Fruit fly (Drosophila melanogaster) whole organism, adult: ENCODE data around the gene Swip-1.
A peak's percentile ranks its signal among the peaks of the same experiment; 100 is the strongest.

Source experiments
- CG11617 ChIP-seq: fragments of 200-800 bp; sonication (Bioruptor generic); optimal IDR thresholded peaks from 2 replicates; lab custom pipeline; 2017; ENCODE audit warnings: mild to moderate bottlenecking, missing biosample characterization, missing genetic modification reagents, missing genetic modification characterization
- CG12768 ChIP-seq: fragments of 200-800 bp; sonication (Bioruptor generic); optimal IDR thresholded peaks from 2 replicates; lab custom pipeline; 2017; ENCODE audit warnings: missing biosample characterization, missing genetic modification characterization, mild to moderate bottlenecking, moderate library complexity, missing genetic modification reagents
- CG14711 ChIP-seq: fragments of 200-800 bp; sonication (Bioruptor generic); optimal IDR thresholded peaks from 2 replicates; lab custom pipeline; 2018; ENCODE audit warnings: missing biosample characterization, mild to moderate bottlenecking, missing genetic modification characterization, moderate library complexity
- CG1620 ChIP-seq: fragments of 200-800 bp; sonication (Bioruptor generic); optimal IDR thresholded peaks from 2 replicates; lab custom pipeline; 2016; ENCODE audit warnings: missing biosample characterization, missing genetic modification characterization
- CG33017 ChIP-seq: fragments of 200-800 bp; sonication (Bioruptor generic); optimal IDR thresholded peaks from 2 replicates; lab custom pipeline; 2018; ENCODE audit warnings: missing biosample characterization, mild to moderate bottlenecking, missing genetic modification characterization, moderate library complexity
- CG5204 ChIP-seq: fragments of 200-800 bp; sonication (Bioruptor generic); optimal IDR thresholded peaks from 2 replicates; lab custom pipeline; 2016; ENCODE audit warnings: missing biosample characterization, missing genetic modification characterization
- CG7045 ChIP-seq: fragments of 200-800 bp; sonication (Bioruptor generic); optimal IDR thresholded peaks from 2 replicates; lab custom pipeline; 2017; ENCODE audit warnings: missing biosample characterization, mild to moderate bottlenecking, missing genetic modification characterization
- CG7101 ChIP-seq: fragments of 200-800 bp; sonication (Bioruptor generic); optimal IDR thresholded peaks from 2 replicates; lab custom pipeline; 2018; ENCODE audit warnings: missing biosample characterization, mild to moderate bottlenecking, missing genetic modification characterization, moderate library complexity
- Clk ChIP-seq: fragments of 200-800 bp; sonication (Bioruptor generic); optimal IDR thresholded peaks from 2 replicates; lab custom pipeline; 2017; ENCODE audit warnings: missing biosample characterization, missing genetic modification characterization
- Crg-1 ChIP-seq: fragments of 200-800 bp; sonication (Bioruptor generic); optimal IDR thresholded peaks from 2 replicates; lab custom pipeline; 2016; ENCODE audit warnings: missing biosample characterization, missing genetic modification characterization
- Hr96 ChIP-seq: fragments of 200-800 bp; sonication (Bioruptor generic); optimal IDR thresholded peaks from 2 replicates; lab custom pipeline; 2016; ENCODE audit warnings: missing biosample characterization, missing genetic modification characterization
- Mnt ChIP-seq: fragments of 200-800 bp; sonication (Bioruptor generic); optimal IDR thresholded peaks from 2 replicates; lab custom pipeline; 2016; ENCODE audit warnings: missing biosample characterization, mild to moderate bottlenecking, missing genetic modification characterization
- bab1 ChIP-seq: fragments of 200-800 bp; sonication (Bioruptor generic); optimal IDR thresholded peaks from 3 replicates; lab custom pipeline; 2019; ENCODE audit warnings: missing biosample characterization, mild to moderate bottlenecking, missing genetic modification characterization, moderate library complexity
- cic ChIP-seq: fragments of 200-800 bp; sonication (Bioruptor generic); optimal IDR thresholded peaks from 2 replicates; lab custom pipeline; 2017; ENCODE audit warnings: missing biosample characterization, mild to moderate bottlenecking, missing genetic modification characterization, moderate library complexity
- cnc ChIP-seq, 2 experiments: fragments of >200 bp; optimal IDR thresholded peaks; 2 replicates each; lab custom pipeline; 2017
- kay ChIP-seq: fragments of 200-800 bp; sonication (Bioruptor generic); peaks from one replicate; lab custom pipeline; 2016; ENCODE audit warnings: missing biosample characterization, missing genetic modification characterization, borderline replicate concordance
- ovo ChIP-seq: fragments of 200-800 bp; sonication (Bioruptor generic); optimal IDR thresholded peaks from 2 replicates; lab custom pipeline; 2016; ENCODE audit warnings: missing biosample characterization, missing genetic modification characterization
- pad ChIP-seq: fragments of 200-800 bp; sonication (Bioruptor generic); optimal IDR thresholded peaks from 3 replicates; lab custom pipeline; 2017; ENCODE audit warnings: missing biosample characterization, missing genetic modification characterization, mild to moderate bottlenecking, moderate library complexity, missing genetic modification reagents
- tj ChIP-seq: fragments of 200-800 bp; sonication (Bioruptor generic); optimal IDR thresholded peaks from 3 replicates; lab custom pipeline; 2017; ENCODE audit warnings: missing biosample characterization, mild to moderate bottlenecking, missing genetic modification characterization, moderate library complexity
- toe ChIP-seq: fragments of 200-800 bp; sonication (Bioruptor generic); optimal IDR thresholded peaks from 2 replicates; lab custom pipeline; 2016; ENCODE audit warnings: missing biosample characterization, missing genetic modification characterization

Swip-1 gene

DNA sequence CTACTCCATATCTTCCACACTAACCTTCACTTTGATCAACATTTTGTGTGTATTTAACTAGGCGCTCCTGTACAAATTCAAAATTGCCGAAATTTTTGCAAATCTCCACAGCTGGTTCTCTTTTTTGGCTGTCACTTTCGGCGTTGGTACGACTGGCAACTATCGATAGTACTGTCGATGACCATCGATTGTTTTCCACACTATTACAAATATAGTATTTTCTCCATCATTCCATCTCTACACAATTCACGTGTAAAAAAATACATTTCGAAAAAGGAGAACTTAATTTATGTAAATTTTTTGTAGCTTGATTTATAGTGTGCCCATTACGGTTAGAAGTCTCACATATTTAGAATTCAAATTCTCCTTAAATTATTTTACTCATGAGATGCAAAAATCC is 35.4 kb downstream of the Swip-1 start, which contains the start of gene Nedd8:
Gene Nedd8 (minus strand): TSS at position 164 of the 400 bp plus-strand sequence.
- TF ChIP-seq CG1620 (GFP tag; lab: Kevin White, UChicago) (no peak), cnc (optimal IDR thresholded peaks at IDR 0.05; lab: Kevin White, UChicago) (no peak), toe (GFP tag; lab: Kevin White, UChicago) (no peak), bab1 (GFP tag; lab: Kevin White, UChicago) (peak; percentile 70)

DNA sequence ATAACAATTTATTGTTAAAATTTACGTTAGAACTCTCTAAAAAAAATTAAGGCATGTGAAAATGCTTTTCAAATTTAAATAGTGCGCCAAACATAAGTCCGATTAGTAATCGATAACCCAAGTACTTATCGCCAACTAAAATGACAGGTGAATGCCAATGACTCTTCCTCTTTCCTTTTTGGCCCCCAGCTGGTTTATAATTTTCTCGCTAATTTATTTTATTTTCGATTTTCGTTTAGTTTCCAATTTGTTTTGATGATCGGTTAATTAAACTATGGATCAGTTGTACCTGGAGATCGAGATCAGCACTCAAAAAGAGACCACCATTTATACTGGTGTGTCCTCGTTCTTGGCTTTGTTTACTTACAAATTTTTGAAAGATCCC is 38.4 kb downstream of the Swip-1 start, which contains the start of gene CG10428:
Gene CG10428 (plus strand): TSS at position 161 of the 385 bp plus-strand sequence.
- no peak for TF ChIP-seq CG7045 (GFP tag; lab: Kevin White, UChicago)
- TF ChIP-seq cic (GFP tag; lab: Kevin White, UChicago) = no peak
- TF ChIP-seq tj (GFP tag; lab: Kevin White, UChicago) = no peak
- no peak for TF ChIP-seq toe (GFP tag; lab: Kevin White, UChicago)
- no peak for TF ChIP-seq pad (GFP tag; lab: Kevin White, UChicago)
- TF ChIP-seq CG11617 (GFP tag; lab: Kevin White, UChicago) = no peak
- no peak for TF ChIP-seq CG33017 (tag; lab: Kevin White, UChicago)
- no peak for TF ChIP-seq CG5204 (GFP tag; lab: Kevin White, UChicago)
- peak; percentile 8 for TF ChIP-seq bab1 (GFP tag; lab: Kevin White, UChicago)

DNA sequence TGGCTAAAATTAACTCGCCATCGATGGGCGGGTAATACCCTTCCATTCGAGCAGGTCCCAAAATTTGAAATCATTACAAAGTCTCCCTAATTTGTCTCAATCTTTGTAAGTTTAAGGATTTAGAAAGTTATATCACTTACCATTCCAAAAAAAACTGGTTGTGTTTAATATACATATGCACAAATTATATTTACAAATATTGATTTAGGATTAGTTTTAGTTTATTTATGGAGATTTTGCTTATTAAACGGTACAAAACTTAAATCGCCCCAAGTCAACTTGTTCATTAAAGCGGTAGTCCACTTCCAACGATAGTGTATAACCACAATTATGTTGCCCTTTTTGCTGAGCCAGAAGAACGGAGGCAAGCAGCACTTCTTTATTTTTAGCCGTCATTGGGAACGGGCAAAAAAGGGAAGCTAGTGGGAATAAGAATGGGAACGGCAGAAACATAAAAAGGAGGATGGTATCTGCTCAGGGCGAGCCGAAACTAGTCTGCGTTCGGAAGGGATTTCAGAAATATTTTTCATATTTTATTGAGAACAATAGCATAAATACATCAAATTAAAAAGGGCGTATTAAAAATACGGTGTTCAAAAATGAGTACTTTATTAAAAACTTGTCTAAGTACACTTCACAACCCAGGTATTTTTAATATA is 38.9 kb downstream of the Swip-1 start:
- TF ChIP-seq CG14711 (tag; lab: Kevin White, UChicago) (no peak), tj (GFP tag; lab: Kevin White, UChicago) (peak; percentile 19), CG7101 (tag; lab: Kevin White, UChicago) (peak; percentile 0), CG33017 (tag; lab: Kevin White, UChicago) (no peak), kay (GFP tag; lab: Kevin White, UChicago) (no peak)

DNA sequence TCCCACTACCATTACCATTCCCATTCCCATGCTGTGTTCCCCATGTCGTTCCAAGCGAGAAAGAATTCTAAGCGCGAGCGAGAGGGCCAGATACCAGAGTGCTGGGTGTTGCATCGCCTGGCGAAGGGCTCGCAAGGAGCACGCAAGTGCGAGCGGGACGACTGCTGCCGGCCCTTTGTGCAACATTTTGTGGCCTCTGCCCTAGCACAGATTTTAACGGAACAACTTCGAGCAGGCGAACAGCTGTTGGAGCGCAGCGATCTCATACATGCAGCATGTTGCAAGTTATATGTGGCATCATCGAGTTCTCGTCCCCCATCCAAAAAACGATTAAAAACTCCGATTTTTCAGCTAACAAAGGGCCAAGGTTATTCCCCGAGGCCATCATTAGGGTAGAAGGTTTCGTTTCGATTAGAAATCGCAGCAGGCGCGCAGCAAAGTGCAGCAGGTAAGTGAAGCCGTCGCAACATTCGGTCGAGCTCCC is 39.5 kb downstream of the Swip-1 start:
- TF ChIP-seq pad (GFP tag; lab: Kevin White, UChicago) = peak; percentile 31
- TF ChIP-seq CG33017 (tag; lab: Kevin White, UChicago) = no peak

DNA sequence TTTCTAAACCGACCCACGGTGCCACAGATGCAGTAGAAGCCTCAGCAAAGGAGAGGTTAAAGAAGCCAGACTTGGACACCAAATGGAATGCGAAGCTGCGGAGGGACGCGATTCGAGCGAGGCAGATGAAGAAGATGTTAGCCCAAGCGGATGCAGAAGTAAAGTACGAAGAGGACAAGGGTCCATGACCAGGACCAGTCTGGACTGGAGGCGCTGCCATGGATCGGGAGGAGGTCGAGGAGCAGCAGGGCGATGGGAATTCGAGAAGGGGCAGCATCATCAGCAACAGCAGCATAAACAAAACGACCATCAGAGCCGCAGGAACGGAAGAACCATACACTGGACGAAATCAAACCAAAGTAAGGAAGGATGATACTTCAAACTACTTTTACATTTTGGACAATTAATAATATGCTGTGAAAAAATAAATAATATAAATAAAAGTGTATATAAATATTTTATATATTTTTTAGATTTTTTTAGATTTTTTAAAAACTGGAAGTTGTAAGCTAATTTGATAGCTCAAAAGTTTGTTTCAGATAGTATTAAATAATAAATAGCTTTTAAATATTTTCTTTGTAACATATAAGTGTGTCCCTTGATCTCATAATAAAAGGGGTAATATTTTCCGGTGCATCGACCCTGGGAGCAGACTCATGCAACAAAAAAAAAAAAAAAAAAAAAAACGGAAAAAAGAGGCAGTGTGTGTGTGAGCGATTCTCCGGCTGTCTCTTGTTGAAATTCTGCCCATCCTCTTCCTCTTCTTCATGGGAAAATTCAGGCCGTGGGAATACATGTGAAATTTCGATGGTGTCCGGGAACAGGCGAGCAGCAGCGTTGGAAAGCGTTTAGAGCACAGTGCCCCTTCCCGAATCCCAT is 40.2 kb downstream of the Swip-1 start:
- no peak for TF ChIP-seq cic (GFP tag; lab: Kevin White, UChicago)
- no peak for TF ChIP-seq CG7045 (GFP tag; lab: Kevin White, UChicago)

DNA sequence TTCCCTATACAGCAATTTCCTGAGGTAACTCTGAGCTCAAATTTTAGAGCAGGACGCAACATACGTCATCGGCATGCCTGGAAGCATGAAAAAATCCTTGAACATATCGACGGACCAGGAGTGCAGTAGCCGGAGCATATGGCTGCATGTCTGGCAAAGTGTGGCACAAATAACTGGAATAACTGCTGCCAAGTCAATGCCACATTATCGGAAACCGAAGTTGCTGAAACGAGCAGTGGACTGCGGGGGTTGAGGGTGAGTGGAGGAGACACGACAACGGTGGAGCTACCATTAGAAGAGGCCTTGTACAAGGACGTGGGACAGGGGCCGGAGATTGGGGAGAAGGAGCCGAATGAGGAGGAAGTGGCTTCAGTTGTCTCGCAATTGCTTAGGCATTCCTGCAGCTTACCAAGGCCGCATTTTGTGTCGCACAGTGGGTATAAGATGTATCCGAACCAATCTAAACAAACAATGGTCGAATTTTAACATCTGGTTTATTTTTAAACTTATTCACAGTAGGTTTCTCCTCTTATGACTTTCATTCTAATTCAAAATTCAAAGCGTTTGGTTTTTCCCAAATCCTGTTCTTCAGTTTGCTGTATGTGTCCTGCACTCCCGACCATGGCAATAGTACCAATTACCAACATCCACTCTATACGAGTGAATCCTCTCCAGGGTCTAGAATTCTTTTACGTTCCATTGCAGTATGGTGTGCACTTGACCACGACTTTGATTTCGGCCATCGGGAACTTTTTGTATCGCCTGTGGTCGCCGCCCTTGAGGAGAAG is 41.1 kb downstream of the Swip-1 start, which contains the start of gene CG46304:
Gene CG46304 (plus strand): TSS at position 541 of the 788 bp plus-strand sequence.
- no peak for TF ChIP-seq CG33017 (tag; lab: Kevin White, UChicago)
- no peak for TF ChIP-seq Crg-1 (GFP tag; lab: Kevin White, UChicago)
- TF ChIP-seq CG14711 (tag; lab: Kevin White, UChicago) = no peak
- TF ChIP-seq tj (GFP tag; lab: Kevin White, UChicago) = no peak
- TF ChIP-seq CG5204 (GFP tag; lab: Kevin White, UChicago) = no peak
- TF ChIP-seq CG1620 (GFP tag; lab: Kevin White, UChicago) = no peak
- TF ChIP-seq Mnt = no peak
- no peak for TF ChIP-seq cic (GFP tag; lab: Kevin White, UChicago)
- no peak for TF ChIP-seq Hr96

DNA sequence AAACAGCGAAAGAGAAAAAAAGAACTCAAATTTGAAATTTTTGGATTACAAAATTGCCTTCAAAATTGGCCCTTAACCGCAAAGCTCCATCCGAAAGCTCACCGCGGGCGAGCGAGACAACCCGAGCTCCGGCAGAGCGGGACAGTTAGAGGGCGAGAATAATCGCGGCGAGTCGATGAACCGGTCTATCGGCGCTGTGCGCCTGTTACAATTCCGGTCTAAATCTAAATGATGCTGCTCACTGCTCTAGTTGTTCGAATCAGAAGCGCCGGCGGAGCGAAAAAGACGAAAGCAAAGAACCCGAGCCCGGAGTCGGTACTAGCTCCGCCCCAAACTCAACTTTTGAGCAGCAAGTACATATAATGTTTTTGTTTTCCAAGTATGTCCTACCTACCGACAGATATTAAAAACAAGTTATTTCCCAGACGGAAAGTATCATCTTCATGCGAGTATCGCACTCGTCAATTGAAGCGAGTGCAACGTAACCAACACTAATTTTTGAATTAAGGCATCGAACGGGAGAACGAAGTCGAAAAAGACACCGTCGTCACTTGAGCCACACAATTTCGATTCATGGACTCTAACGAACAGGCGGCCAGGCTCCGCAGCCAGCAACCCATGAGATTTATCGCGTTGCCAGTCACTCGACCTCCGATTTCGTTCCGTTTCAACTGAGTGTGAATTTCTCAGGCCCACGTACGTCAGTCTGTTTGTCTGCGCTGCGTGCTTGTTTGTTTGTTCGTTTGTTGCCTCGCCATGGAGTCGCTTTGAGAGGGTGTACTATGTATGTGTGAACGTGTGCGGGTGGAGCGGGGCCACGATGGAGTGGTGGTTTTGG is 42.7 kb downstream of the Swip-1 start:
- no peak for TF ChIP-seq CG7045 (GFP tag; lab: Kevin White, UChicago)
- TF ChIP-seq CG12768 (GFP tag; lab: Kevin White, UChicago) = peak; percentile 66
- TF ChIP-seq cic (GFP tag; lab: Kevin White, UChicago) = peak; percentile 50
- peak; percentile 23 for TF ChIP-seq toe (GFP tag; lab: Kevin White, UChicago)
- TF ChIP-seq Mnt = no peak
- no peak for TF ChIP-seq CG14711 (tag; lab: Kevin White, UChicago)
- no peak for TF ChIP-seq CG5204 (GFP tag; lab: Kevin White, UChicago)
- peak; percentile 36 for TF ChIP-seq pad (GFP tag; lab: Kevin White, UChicago)
- no peak for TF ChIP-seq Clk (GFP tag; lab: Kevin White, UChicago)
- TF ChIP-seq Crg-1 (GFP tag; lab: Kevin White, UChicago) = no peak
- peak; percentile 52 for TF ChIP-seq tj (GFP tag; lab: Kevin White, UChicago)
- TF ChIP-seq bab1 (GFP tag; lab: Kevin White, UChicago) = peak; percentile 21
- TF ChIP-seq cnc (optimal IDR thresholded peaks at IDR 0.05; lab: Kevin White, UChicago) = no peak
- TF ChIP-seq kay (GFP tag; lab: Kevin White, UChicago) = no peak
- TF ChIP-seq ovo (GFP tag; lab: Kevin White, UChicago) = no peak
- TF ChIP-seq CG7101 (tag; lab: Kevin White, UChicago) = no peak
- no peak for TF ChIP-seq Hr96
- no peak for TF ChIP-seq CG11617 (GFP tag; lab: Kevin White, UChicago)
- peak; percentile 21 for TF ChIP-seq CG1620 (GFP tag; lab: Kevin White, UChicago)
- no peak for TF ChIP-seq CG33017 (tag; lab: Kevin White, UChicago)
